Worm (Caenorhabditis elegans): ENCODE data around the gene frpr-3.

DNA sequence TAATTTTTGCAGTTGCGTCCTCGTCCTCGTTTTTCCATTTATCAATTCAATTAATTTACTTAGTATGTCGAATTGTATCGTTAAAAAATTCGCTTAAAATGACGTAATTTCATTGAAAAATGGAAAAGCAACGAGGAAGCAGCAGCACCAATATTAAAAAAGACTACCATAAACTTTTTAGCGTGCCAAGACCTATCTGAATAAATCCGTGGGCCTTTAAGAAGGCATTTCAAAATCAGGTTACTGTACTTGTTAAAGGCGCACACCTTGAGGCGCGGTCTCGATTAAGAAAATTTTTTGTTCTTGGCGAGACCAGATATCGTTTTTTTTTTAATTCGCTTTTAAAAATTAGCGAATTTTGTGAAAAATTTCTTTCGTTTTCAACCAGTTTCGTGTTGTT lies 2.6 kb downstream of the frpr-3 start:
- TF ChIP-seq flt-1 (GFP tag; IDR thresholded peaks at IDR 0.05) (no peak), ztf-23 (GFP tag; IDR thresholded peaks at IDR 0.05) (no peak), tab-1 (GFP tag; IDR thresholded peaks at IDR 0.05) (no peak), cog-1 (tag; optimal IDR thresholded peaks at IDR 0.05) (no peak), klf-2 (GFP tag; conservative IDR thresholded peaks at IDR 0.05) (no peak), med-1 (GFP tag; optimal IDR thresholded peaks at IDR 0.05; ENCODE audit: insufficient read depth) (no peak), T22C8.4 (GFP tag; IDR thresholded peaks at IDR 0.05) (no peak)
